Fruit fly (Drosophila melanogaster) whole organism, embryonic: ENCODE results near the gene bb8.

Experiments used
- Adf1 ChIP-seq: fragments of 200-800 bp; sonication (Bioruptor generic); IDR thresholded peaks from 2 replicates; pipeline ENCODE4 v1.3.6; 2022; ENCODE audit warnings: missing biosample characterization, missing genetic modification characterization
- Atf-2 ChIP-seq: fragments of 200-800 bp; sonication (Bioruptor generic); optimal IDR thresholded peaks from 2 replicates; lab custom pipeline; 2016; ENCODE audit warnings: missing biosample characterization, missing genetic modification characterization
- CG11247 ChIP-seq: fragments of 200-800 bp; sonication (Bioruptor generic); IDR thresholded peaks from 2 replicates; pipeline ENCODE4 v1.3.6; 2022; ENCODE audit warnings: missing biosample characterization, missing genetic modification characterization
- CG11695 ChIP-seq: fragments of 200-800 bp; sonication (Bioruptor generic); IDR thresholded peaks from 3 replicates; pipeline ENCODE4 v1.3.6; 2022; ENCODE audit warnings: missing biosample characterization, missing genetic modification characterization
- CG11696 ChIP-seq: fragments of 200-800 bp; sonication (Bioruptor generic); IDR thresholded peaks from 2 replicates; pipeline ENCODE4 v1.3.6; 2022; ENCODE audit warnings: missing biosample characterization, missing genetic modification characterization
- CG12071 ChIP-seq: fragments of 200-800 bp; sonication (Bioruptor generic); optimal IDR thresholded peaks from 3 replicates; lab custom pipeline; 2018; ENCODE audit warnings: missing biosample characterization, mild to moderate bottlenecking, missing genetic modification characterization
- CG1233 ChIP-seq: fragments of 200-800 bp; sonication (Bioruptor generic); optimal IDR thresholded peaks from 4 replicates; lab custom pipeline; 2018; ENCODE audit warnings: missing biosample characterization, mild to moderate bottlenecking, missing genetic modification characterization
- CG12769 ChIP-seq: fragments of 200-800 bp; sonication (Bioruptor generic); optimal IDR thresholded peaks from 2 replicates; lab custom pipeline; 2019; ENCODE audit warnings: missing biosample characterization, mild to moderate bottlenecking, missing genetic modification characterization, moderate library complexity
- CG13123 ChIP-seq: fragments of 200-800 bp; sonication (Bioruptor generic); optimal IDR thresholded peaks from 2 replicates; lab custom pipeline; 2016; ENCODE audit warnings: missing biosample characterization, missing genetic modification characterization
- CG14014 ChIP-seq: fragments of 200-800 bp; sonication (Bioruptor generic); IDR thresholded peaks from 2 replicates; pipeline ENCODE4 v1.3.6; 2022; ENCODE audit warnings: missing biosample characterization, missing genetic modification characterization
- CG14965 ChIP-seq: fragments of 200-800 bp; sonication (Bioruptor generic); optimal IDR thresholded peaks from 2 replicates; lab custom pipeline; 2016; ENCODE audit warnings: missing biosample characterization, missing genetic modification characterization, borderline replicate concordance
- CG15269 ChIP-seq: fragments of 200-800 bp; sonication (Bioruptor generic); optimal IDR thresholded peaks from 2 replicates; lab custom pipeline; 2018; ENCODE audit warnings: missing biosample characterization, mild to moderate bottlenecking, missing genetic modification characterization, moderate library complexity
- CG1647 ChIP-seq: fragments of 200-800 bp; sonication (Bioruptor generic); optimal IDR thresholded peaks from 3 replicates; lab custom pipeline; 2016; ENCODE audit warnings: missing biosample characterization, missing genetic modification characterization
- CG16863 ChIP-seq: fragments of 200-800 bp; sonication (Bioruptor generic); optimal IDR thresholded peaks from 3 replicates; lab custom pipeline; 2016; ENCODE audit warnings: missing biosample characterization, missing genetic modification characterization
- CG2202 ChIP-seq: fragments of 200-800 bp; sonication (Bioruptor generic); optimal IDR thresholded peaks from 2 replicates; lab custom pipeline; 2018; ENCODE audit warnings: missing biosample characterization, mild to moderate bottlenecking, missing genetic modification characterization
- CG3847 ChIP-seq: fragments of 200-800 bp; sonication (Bioruptor generic); IDR thresholded peaks from 2 replicates; pipeline ENCODE4 v1.3.6; 2022; ENCODE audit warnings: missing biosample characterization, missing genetic modification characterization
- CG42726 ChIP-seq: fragments of 200-800 bp; sonication (Bioruptor generic); IDR thresholded peaks from 2 replicates; pipeline ENCODE4 v1.3.6; 2022; ENCODE audit warnings: missing biosample characterization, missing genetic modification characterization; ENCODE audit not compliant: partially characterized antibody
- CG4820 ChIP-seq: fragments of 200-800 bp; sonication (Bioruptor generic); optimal IDR thresholded peaks from 3 replicates; lab custom pipeline; 2016; ENCODE audit warnings: missing biosample characterization, missing genetic modification characterization
- CG5180 ChIP-seq: fragments of 200-800 bp; sonication (Bioruptor generic); optimal IDR thresholded peaks from 3 replicates; lab custom pipeline; 2017; ENCODE audit warnings: missing biosample characterization, missing genetic modification characterization, mild to moderate bottlenecking, moderate library complexity, missing genetic modification reagents
- CG6254 ChIP-seq: fragments of 200-800 bp; sonication (Bioruptor generic); optimal IDR thresholded peaks from 3 replicates; lab custom pipeline; 2017; ENCODE audit warnings: mild to moderate bottlenecking, missing biosample characterization, missing genetic modification reagents, missing genetic modification characterization
- CG6654 ChIP-seq: fragments of 200-800 bp; sonication (Bioruptor generic); optimal IDR thresholded peaks from 2 replicates; lab custom pipeline; 2017; ENCODE audit warnings: missing biosample characterization, mild to moderate bottlenecking, missing genetic modification characterization
- CG7271 ChIP-seq: fragments of 200-800 bp; sonication (Bioruptor generic); optimal IDR thresholded peaks from 2 replicates; lab custom pipeline; 2018; ENCODE audit warnings: missing biosample characterization, mild to moderate bottlenecking, missing genetic modification characterization, moderate library complexity
- CG7556 ChIP-seq: fragments of 200-800 bp; sonication (Bioruptor generic); optimal IDR thresholded peaks from 2 replicates; lab custom pipeline; 2017; ENCODE audit warnings: missing biosample characterization, mild to moderate bottlenecking, missing genetic modification characterization
- Dip2 ChIP-seq: fragments of 200-800 bp; sonication (Bioruptor generic); IDR thresholded peaks from 2 replicates; pipeline ENCODE4 v1.3.6; 2022; ENCODE audit warnings: missing biosample characterization, missing genetic modification characterization
- E2f1 ChIP-seq: fragments of 200-800 bp; sonication (Bioruptor generic); IDR thresholded peaks from 2 replicates; pipeline ENCODE4 v1.3.6; 2022; ENCODE audit warnings: missing biosample characterization, missing genetic modification characterization
- HLH4C ChIP-seq: fragments of 200-800 bp; sonication (Bioruptor generic); IDR thresholded peaks from 3 replicates; pipeline ENCODE4 v1.3.6; 2022; ENCODE audit warnings: missing biosample characterization, missing genetic modification characterization; ENCODE audit not compliant: partially characterized antibody
- Mad ChIP-seq: fragments of 200-800 bp; sonication (Bioruptor generic); optimal IDR thresholded peaks from 2 replicates; lab custom pipeline; 2016; ENCODE audit warnings: missing biosample characterization, missing genetic modification characterization
- Mes4 ChIP-seq: fragments of 200-800 bp; sonication (Bioruptor generic); optimal IDR thresholded peaks from 2 replicates; lab custom pipeline; 2016; ENCODE audit warnings: missing biosample characterization, missing genetic modification characterization
- NFAT ChIP-seq: fragments of 200-800 bp; sonication (Bioruptor generic); IDR thresholded peaks from 2 replicates; pipeline ENCODE4 v1.3.6; 2022; ENCODE audit warnings: missing biosample characterization, missing genetic modification characterization
- Nf-YC ChIP-seq: fragments of 200-800 bp; optimal IDR thresholded peaks from 3 replicates; lab custom pipeline; 2019; ENCODE audit warnings: missing biosample characterization, mild to moderate bottlenecking, missing genetic modification characterization, moderate library complexity
- Poxn ChIP-seq: fragments of 200-800 bp; sonication (Bioruptor generic); IDR thresholded peaks from 2 replicates; pipeline ENCODE4 v1.3.6; 2022; ENCODE audit warnings: missing biosample characterization, missing genetic modification characterization
- Sry-β ChIP-seq: fragments of 200-800 bp; sonication (Bioruptor generic); optimal IDR thresholded peaks from 2 replicates; lab custom pipeline; 2018; ENCODE audit warnings: missing biosample characterization, mild to moderate bottlenecking, missing genetic modification characterization, moderate library complexity
- Tbp ChIP-seq: fragments of >200 bp; optimal IDR thresholded peaks from 2 replicates; lab custom pipeline; 2018; ENCODE audit warnings: missing biosample characterization, missing genetic modification characterization
- Vsx1 ChIP-seq: fragments of 200-800 bp; sonication (Bioruptor generic); optimal IDR thresholded peaks from 2 replicates; lab custom pipeline; 2017; ENCODE audit warnings: missing biosample characterization, mild to moderate bottlenecking, missing genetic modification characterization, missing genetic modification reagents
- bigmax ChIP-seq: fragments of 200-800 bp; sonication (Bioruptor generic); optimal IDR thresholded peaks from 2 replicates; lab custom pipeline; 2018; ENCODE audit warnings: missing biosample characterization, mild to moderate bottlenecking, missing genetic modification characterization
- crp ChIP-seq, 2 experiments: fragments of 200-800 bp; sonication (Bioruptor generic); optimal IDR thresholded peaks; 2 replicates in 1 of 2; 3 replicates in 1 of 2; lab custom pipeline; 2017; ENCODE audit warnings: missing biosample characterization in 2 of 2, missing genetic modification characterization in 2 of 2, mild to moderate bottlenecking in 1 of 2, moderate library complexity in 1 of 2
- dm ChIP-seq: fragments of 200-800 bp; sonication (Bioruptor generic); optimal IDR thresholded peaks from 3 replicates; lab custom pipeline; 2016; ENCODE audit warnings: missing biosample characterization, missing genetic modification characterization
- dysf ChIP-seq: fragments of 200-800 bp; sonication (Bioruptor generic); IDR thresholded peaks from 3 replicates; pipeline ENCODE4 v1.3.6; 2022; ENCODE audit warnings: missing biosample characterization, missing genetic modification characterization
- ewg ChIP-seq: fragments of 200-800 bp; sonication (Bioruptor generic); optimal IDR thresholded peaks from 3 replicates; lab custom pipeline; 2017; ENCODE audit warnings: mild to moderate bottlenecking, missing biosample characterization, missing genetic modification reagents, missing genetic modification characterization
- fd102C ChIP-seq: fragments of 200-800 bp; sonication (Bioruptor generic); optimal IDR thresholded peaks from 2 replicates; lab custom pipeline; 2018; ENCODE audit warnings: missing biosample characterization, mild to moderate bottlenecking, missing genetic modification characterization, moderate library complexity
- grn ChIP-seq: fragments of 200-800 bp; sonication (Bioruptor generic); optimal IDR thresholded peaks from 3 replicates; lab custom pipeline; 2017; ENCODE audit warnings: missing biosample characterization, missing genetic modification characterization
- hth ChIP-seq: fragments of >200 bp; optimal IDR thresholded peaks from 2 replicates; lab custom pipeline; 2017; ENCODE audit warnings: inconsistent platforms
- otp ChIP-seq: fragments of 200-800 bp; sonication (Bioruptor generic); IDR thresholded peaks from 3 replicates; pipeline ENCODE4, ENCODE4 v1.3.6; 2022; ENCODE audit warnings: missing biosample characterization, missing genetic modification characterization
- pfk ChIP-seq: fragments of 200-800 bp; sonication (Bioruptor generic); optimal IDR thresholded peaks from 2 replicates; lab custom pipeline; 2018; ENCODE audit warnings: missing biosample characterization, mild to moderate bottlenecking, missing genetic modification characterization, moderate library complexity
- pzg ChIP-seq: fragments of 200-800 bp; sonication (Bioruptor generic); optimal IDR thresholded peaks from 3 replicates; lab custom pipeline; 2018; ENCODE audit warnings: missing biosample characterization, mild to moderate bottlenecking, missing genetic modification characterization, moderate library complexity
- rib ChIP-seq: fragments of 200-800 bp; sonication (Bioruptor generic); IDR thresholded peaks from 2 replicates; pipeline ENCODE4 v1.3.6; 2022; ENCODE audit warnings: missing biosample characterization, missing genetic modification characterization
- slbo ChIP-seq: fragments of 200-800 bp; sonication (Bioruptor generic); IDR thresholded peaks from 2 replicates; pipeline ENCODE4 v1.3.6; 2022; ENCODE audit warnings: missing biosample characterization, missing genetic modification characterization
- ssp ChIP-seq: fragments of 200-800 bp; sonication (Bioruptor generic); IDR thresholded peaks from 2 replicates; pipeline ENCODE4 v1.3.6; 2022; ENCODE audit warnings: missing biosample characterization, missing genetic modification characterization
- vfl ChIP-seq: fragments of 200-800 bp; sonication (Bioruptor generic); optimal IDR thresholded peaks from 2 replicates; lab custom pipeline; 2016; ENCODE audit warnings: missing biosample characterization, missing genetic modification characterization
- vvl ChIP-seq: fragments of 200-800 bp; sonication (Bioruptor generic); IDR thresholded peaks from 2 replicates; pipeline ENCODE4 v1.3.6; 2022; ENCODE audit warnings: missing biosample characterization, missing genetic modification characterization
- wor ChIP-seq: fragments of 200-800 bp; sonication (Bioruptor generic); IDR thresholded peaks from 2 replicates; pipeline ENCODE4 v1.3.6; 2022; ENCODE audit warnings: missing biosample characterization, missing genetic modification characterization

The bb8 gene

DNA sequence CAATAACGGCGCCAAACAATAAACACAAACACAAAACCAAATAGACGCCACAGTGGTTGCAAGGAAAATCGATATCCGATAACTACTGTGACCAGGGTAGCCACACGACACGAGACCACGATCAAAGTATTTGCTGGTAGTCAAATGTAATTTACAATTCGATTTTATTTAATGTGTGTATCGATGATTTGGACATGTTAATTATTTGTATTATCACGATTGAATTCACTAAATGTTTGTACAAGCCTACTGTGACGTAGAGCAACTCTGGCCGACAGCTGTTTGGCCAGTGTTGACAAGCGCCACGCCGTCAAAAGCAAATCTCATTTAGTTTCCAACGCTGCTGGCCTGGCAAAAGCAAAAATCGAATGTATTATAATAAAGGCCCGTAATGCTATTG lies 38.7 kb downstream of the bb8 start, which contains the start of the genes Rad60 and EloA (continued):
- TF ChIP-seq fd102C (GFP tag; lab: Kevin White, UChicago) (no peak), CG1233 (GFP tag; lab: Kevin White, UChicago) (peak; percentile 46), Mes4 (GFP tag; lab: Kevin White, UChicago) (peak; percentile 73), hth (lab: Kevin White, UChicago) (no peak), Vsx1 (GFP tag; lab: Kevin White, UChicago) (no peak), CG6654 (GFP tag; lab: Kevin White, UChicago) (peak; percentile 36), CG7271 (tag; lab: Kevin White, UChicago) (peak; percentile 54), CG13123 (GFP tag; lab: Kevin White, UChicago) (peak; percentile 45), CG16863 (GFP tag; lab: Kevin White, UChicago) (peak; percentile 71), CG12071 (peak; percentile 57), ssp (GFP tag; lab: Robert Waterston, UW) (peak; percentile 27; the same call in 1 of the 2 replicates), Nf-YC (tag; lab: Kevin White, UChicago) (peak; percentile 65), Adf1 (GFP tag; lab: Robert Waterston, UW) (peak; percentile 49), CG11696 (GFP tag; lab: Robert Waterston, UW) (no peak), wor (GFP tag; lab: Robert Waterston, UW) (no peak), dysf (peak; percentile 73), CG3847 (GFP tag; lab: Robert Waterston, UW) (peak; percentile 82), Sry-β (peak; percentile 69), vvl (peak; percentile 86), HLH4C (GFP tag; lab: Robert Waterston, UW) (peak; percentile 65; the same call in 2 of the 3 replicates), vfl (GFP tag; lab: Kevin White, UChicago) (peak; percentile 70), E2f1 (peak; percentile 49; the same call in 1 of the 2 replicates), rib (0 out of 2 replicates have a peak, but pooled peaks have one; percentile 9), CG6254 (no peak), CG15269 (tag; lab: Kevin White, UChicago) (peak; percentile 68), Dip2 (no peak), CG7556 (GFP tag; lab: Kevin White, UChicago) (peak; percentile 67), NFAT (peak; percentile 70), CG12769 (tag; lab: Kevin White, UChicago) (peak; percentile 80), Mad (peak; percentile 79), CG42726 (GFP tag; lab: Robert Waterston, UW) (no peak; the same call in 1 of the 2 replicates), pzg (GFP tag; lab: Kevin White, UChicago) (peak; percentile 89), pfk (GFP tag; lab: Kevin White, UChicago) (no peak), ewg (peak; percentile 50), CG11247 (GFP tag; lab: Robert Waterston, UW) (peak; percentile 61), bigmax (GFP tag; lab: Kevin White, UChicago) (no peak), CG4820 (peak; percentile 68), CG11695 (GFP tag; lab: Robert Waterston, UW) (peak; percentile 54; the same call in 2 of the 3 replicates), Tbp (GFP tag; lab: Kevin White, UChicago) (peak; percentile 82), CG14014 (GFP tag; lab: Robert Waterston, UW) (peak; percentile 46), Atf-2 (peak; percentile 83), CG14965 (GFP tag; lab: Kevin White, UChicago) (peak; percentile 38), dm (GFP tag; lab: Kevin White, UChicago) (peak; percentile 82), Poxn (0 out of 2 replicates have a peak, but pooled peaks have one; percentile 38), slbo (GFP tag; lab: Robert Waterston, UW) (peak; percentile 80), otp (GFP tag; lab: Robert Waterston, UW) (peak; percentile 74), CG5180 (no peak), CG1647 (GFP tag; lab: Kevin White, UChicago) (peak; percentile 73), CG2202 (tag; lab: Kevin White, UChicago) (peak; percentile 52), grn (GFP tag; lab: Kevin White, UChicago) (peak; percentile 36), crp (GFP tag; optimal IDR thresholded peaks at IDR 0.05; lab: Kevin White, UChicago) (peak; percentile 97 to 98)
